Worm (Caenorhabditis elegans) whole organism, L2 larva: ENCODE data around the gene Y67D8C.9.

Experiments
- C34F6.9 ChIP-seq: fragments of 150-350 bp; optimal IDR thresholded peaks from 2 replicates; lab custom pipeline; 2014; ENCODE audit warnings: missing biosample characterization, missing genetic modification characterization
- F13H6.1 ChIP-seq: sonication (generic microtip); optimal IDR thresholded peaks from 2 replicates; lab custom pipeline; 2016; ENCODE audit warnings: missing genetic modification characterization, missing compliant biosample characterization
- R02D3.7 ChIP-seq: fragments of 150-350 bp; optimal IDR thresholded peaks from 2 replicates; lab custom pipeline; 2014; ENCODE audit warnings: missing biosample characterization, missing genetic modification characterization
- Y55F3AM.14 ChIP-seq: fragments of 200-800 bp; sonication (Bioruptor generic); optimal IDR thresholded peaks from 2 replicates; lab custom pipeline; 2018; ENCODE audit warnings: mild to moderate bottlenecking, missing genetic modification characterization, missing compliant biosample characterization
- ZK546.5 ChIP-seq: sonication (generic microtip); optimal IDR thresholded peaks from 2 replicates; lab custom pipeline; 2017; ENCODE audit warnings: missing biosample characterization, missing genetic modification characterization
- alr-1 ChIP-seq: fragments of 150-350 bp; optimal IDR thresholded peaks from 2 replicates; lab custom pipeline; 2014; ENCODE audit warnings: missing biosample characterization, missing genetic modification characterization
- aly-2 ChIP-seq: fragments of 150-350 bp; optimal IDR thresholded peaks from 2 replicates; lab custom pipeline; 2014; ENCODE audit warnings: missing biosample characterization, missing genetic modification characterization
- ama-1 ChIP-seq: fragments of 150-350 bp; optimal IDR thresholded peaks from 2 replicates; lab custom pipeline; 2018; ENCODE audit warnings: inconsistent platforms
- ceh-16 ChIP-seq: fragments of 150-350 bp; optimal IDR thresholded peaks from 2 replicates; lab custom pipeline; 2014; ENCODE audit warnings: missing biosample characterization, missing genetic modification characterization
- ceh-82 ChIP-seq: fragments of 150-350 bp; optimal IDR thresholded peaks from 2 replicates; lab custom pipeline; 2014; ENCODE audit warnings: missing biosample characterization, missing genetic modification characterization
- crh-2 ChIP-seq: sonication (generic microtip); optimal IDR thresholded peaks from 2 replicates; lab custom pipeline; 2017; ENCODE audit warnings: missing biosample characterization, missing genetic modification characterization
- dmd-4 ChIP-seq: sonication (generic microtip); optimal IDR thresholded peaks from 2 replicates; lab custom pipeline; 2017; ENCODE audit warnings: missing biosample characterization, missing genetic modification characterization
- egl-27 ChIP-seq: sonication (generic microtip); optimal IDR thresholded peaks from 3 replicates; lab custom pipeline; 2017; ENCODE audit warnings: missing biosample characterization, missing genetic modification reagents, missing genetic modification characterization
- elt-3 ChIP-seq: sonication (generic microtip); optimal IDR thresholded peaks from 2 replicates; lab custom pipeline; 2017; ENCODE audit warnings: missing biosample characterization, missing genetic modification characterization
- fos-1 ChIP-seq: fragments of 150-350 bp; optimal IDR thresholded peaks from 2 replicates; lab custom pipeline; 2014; ENCODE audit warnings: missing biosample characterization, missing genetic modification characterization
- gmeb-1 ChIP-seq: fragments of 150-350 bp; optimal IDR thresholded peaks from 2 replicates; lab custom pipeline; 2014; ENCODE audit warnings: missing biosample characterization, missing genetic modification characterization
- lsy-2 ChIP-seq, 2 experiments: fragments of 150-350 bp in 1 of 2; sonication (generic microtip) in 1 of 2; optimal IDR thresholded peaks; 2 replicates each; lab custom pipeline; 2014 to 2017; ENCODE audit warnings: missing biosample characterization in 2 of 2, missing genetic modification characterization in 2 of 2
- mab-5 ChIP-seq: fragments of 150-350 bp; optimal IDR thresholded peaks from 2 replicates; lab custom pipeline; 2014; ENCODE audit warnings: missing biosample characterization, missing genetic modification characterization
- mbf-1 ChIP-seq: sonication (generic microtip); optimal IDR thresholded peaks from 2 replicates; lab custom pipeline; 2017; ENCODE audit warnings: missing biosample characterization, missing genetic modification characterization
- mdl-1 ChIP-seq, 2 experiments: fragments of 150-350 bp in 1 of 2; sonication (generic microtip) in 1 of 2; optimal IDR thresholded peaks; 2 replicates each; lab custom pipeline; 2017; ENCODE audit warnings: missing biosample characterization in 2 of 2, missing genetic modification characterization in 2 of 2
- nhr-10 ChIP-seq: sonication (generic microtip); optimal IDR thresholded peaks from 2 replicates; lab custom pipeline; 2017; ENCODE audit warnings: missing biosample characterization, missing genetic modification characterization
- nhr-11 ChIP-seq: fragments of 150-350 bp; optimal IDR thresholded peaks from 2 replicates; lab custom pipeline; 2014; ENCODE audit warnings: missing biosample characterization, missing genetic modification characterization
- nhr-12 ChIP-seq: fragments of 150-350 bp; optimal IDR thresholded peaks from 2 replicates; lab custom pipeline; 2014; ENCODE audit warnings: missing biosample characterization, missing genetic modification characterization
- nhr-129 ChIP-seq: fragments of 150-350 bp; optimal IDR thresholded peaks from 2 replicates; lab custom pipeline; 2014; ENCODE audit warnings: missing biosample characterization, missing genetic modification characterization
- nhr-21 ChIP-seq: fragments of 150-350 bp; optimal IDR thresholded peaks from 2 replicates; lab custom pipeline; 2014; ENCODE audit warnings: missing biosample characterization, missing genetic modification characterization
- nhr-23 ChIP-seq: fragments of 150-350 bp; optimal IDR thresholded peaks from 2 replicates; lab custom pipeline; 2014; ENCODE audit warnings: missing biosample characterization, missing genetic modification reagents, missing genetic modification characterization
- nhr-237 ChIP-seq: fragments of 150-350 bp; optimal IDR thresholded peaks from 2 replicates; lab custom pipeline; 2014; ENCODE audit warnings: missing biosample characterization, missing genetic modification characterization
- nhr-25 ChIP-seq: fragments of 150-350 bp; sonication (generic microtip); optimal IDR thresholded peaks from 3 replicates; lab custom pipeline; 2014; ENCODE audit warnings: missing biosample characterization, missing genetic modification characterization
- nhr-77 ChIP-seq: fragments of 150-350 bp; optimal IDR thresholded peaks from 2 replicates; lab custom pipeline; 2014; ENCODE audit warnings: missing biosample characterization, missing genetic modification characterization
- sem-4 ChIP-seq: fragments of 150-350 bp; optimal IDR thresholded peaks from 2 replicates; lab custom pipeline; 2014; ENCODE audit warnings: missing biosample characterization, missing genetic modification reagents, missing genetic modification characterization
- sma-3 ChIP-seq: sonication (generic microtip); optimal IDR thresholded peaks from 2 replicates; lab custom pipeline; 2016; ENCODE audit warnings: missing genetic modification reagents, missing genetic modification characterization, missing compliant biosample characterization
- snpc-4 ChIP-seq: fragments of 150-350 bp; optimal IDR thresholded peaks from 2 replicates; lab custom pipeline; 2014; ENCODE audit warnings: missing biosample characterization, missing genetic modification characterization
- unc-39 ChIP-seq: fragments of 150-350 bp; optimal IDR thresholded peaks from 2 replicates; lab custom pipeline; 2014; ENCODE audit warnings: missing biosample characterization, missing genetic modification characterization
- unc-55 ChIP-seq: fragments of 150-350 bp; sonication (generic microtip); optimal IDR thresholded peaks from 3 replicates; lab custom pipeline; 2014; ENCODE audit warnings: missing biosample characterization, missing genetic modification reagents, missing genetic modification characterization
- unc-62 ChIP-seq: fragments of 150-350 bp; optimal IDR thresholded peaks from 2 replicates; lab custom pipeline; 2014; ENCODE audit warnings: missing biosample characterization, missing genetic modification reagents, missing genetic modification characterization
- zag-1 ChIP-seq: fragments of 150-350 bp; optimal IDR thresholded peaks from 2 replicates; lab custom pipeline; 2014; ENCODE audit warnings: missing biosample characterization, missing genetic modification characterization
- ztf-1 ChIP-seq: fragments of 200-800 bp; sonication (Bioruptor generic); conservative IDR thresholded peaks from 2 replicates; pipeline ENCODE4 v1.3.6; 2022; ENCODE audit warnings: missing genetic modification characterization, missing compliant biosample characterization
- ztf-4 ChIP-seq: fragments of 150-350 bp; optimal IDR thresholded peaks from 2 replicates; lab custom pipeline; 2014; ENCODE audit warnings: missing biosample characterization, missing genetic modification characterization

Y67D8C.9 gene

DNA sequence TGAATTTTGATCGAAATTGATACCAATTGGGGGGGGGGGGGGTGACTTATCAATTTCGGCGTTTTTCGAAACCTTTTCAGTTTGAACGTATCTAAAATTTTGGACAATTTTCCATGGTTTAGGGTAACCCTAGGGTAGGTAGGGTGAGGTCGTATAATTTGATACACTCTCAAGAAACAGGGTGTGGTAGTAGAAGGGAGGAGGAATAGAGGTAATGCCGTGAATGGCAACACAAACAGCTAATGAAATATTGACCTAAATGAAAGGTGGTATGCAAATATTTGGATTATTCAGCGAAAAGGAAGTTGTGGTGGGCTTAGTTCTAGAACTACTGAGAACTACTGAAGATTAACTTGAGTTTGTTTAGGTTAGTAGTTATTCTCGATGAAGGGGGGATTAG lies 6.3 kb upstream of the Y67D8C.9 start:
- TF ChIP-seq egl-27 (tag; lab: Kevin White, UChicago) = no peak
- no peak for TF ChIP-seq zag-1
- TF ChIP-seq ceh-16 (tag; lab: Kevin White, UChicago) = no peak
- no peak for TF ChIP-seq F13H6.1 (tag; lab: Kevin White, UChicago)
- no peak for TF ChIP-seq Y55F3AM.14 (GFP tag; lab: Kevin White, UChicago)
- no peak for TF ChIP-seq mbf-1 (tag; lab: Kevin White, UChicago)
- no peak for TF ChIP-seq nhr-77
- TF ChIP-seq ztf-4 (tag; lab: Kevin White, UChicago) = no peak
- TF ChIP-seq R02D3.7 (tag; lab: Kevin White, UChicago) = no peak
- no peak for TF ChIP-seq fos-1 (tag; lab: Kevin White, UChicago)
- no peak for TF ChIP-seq nhr-12 (tag; lab: Kevin White, UChicago)
- no peak for TF ChIP-seq nhr-129 (tag; lab: Kevin White, UChicago)
- no peak for TF ChIP-seq nhr-237
- TF ChIP-seq ama-1 = no peak
- TF ChIP-seq aly-2 (tag; lab: Kevin White, UChicago) = no peak
- TF ChIP-seq unc-62 = no peak

- TF ChIP-seq nhr-10 (tag; lab: Kevin White, UChicago) (no peak), dmd-4 (tag; lab: Kevin White, UChicago) (no peak), nhr-12 (tag; lab: Kevin White, UChicago) (no peak), Y55F3AM.14 (GFP tag; lab: Kevin White, UChicago) (peak; percentile 1), zag-1 (peak; percentile 39), unc-55 (peak; percentile 53), F13H6.1 (tag; lab: Kevin White, UChicago) (no peak), mab-5 (tag; lab: Kevin White, UChicago) (peak; percentile 57), mdl-1 (tag; optimal IDR thresholded peaks at IDR 0.05; lab: Kevin White, UChicago) (no peak), R02D3.7 (tag; lab: Kevin White, UChicago) (no peak), ztf-1 (no peak), lsy-2 (tag; optimal IDR thresholded peaks at IDR 0.05; lab: Kevin White, UChicago) (peak in 1 of 2 experiments; percentile 3)
Measured at ce11 chrIV:3091112-3091511, 4.4 kb upstream of the Y67D8C.9 start.

DNA sequence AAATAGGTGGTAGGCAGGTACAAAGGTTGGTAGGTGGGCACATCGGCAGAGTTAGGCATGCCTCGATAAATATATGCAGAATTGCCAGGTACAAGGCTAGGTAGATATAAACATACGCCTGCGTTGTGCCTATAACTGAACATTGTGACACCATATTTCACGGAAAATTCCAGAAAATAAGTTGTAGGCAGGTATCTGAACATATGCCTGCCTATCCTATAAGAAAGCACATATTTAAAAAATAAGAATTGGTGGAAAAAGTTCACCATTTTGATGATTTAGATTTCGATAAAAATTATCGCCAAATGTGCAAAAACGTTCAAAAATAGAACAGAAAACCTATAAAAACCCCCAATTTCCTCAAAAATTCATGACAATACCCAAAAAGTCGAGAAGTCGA lies 2.9 kb upstream of the Y67D8C.9 start:
- no peak for TF ChIP-seq nhr-11
- no peak for TF ChIP-seq sem-4 (tag; lab: Kevin White, UChicago)
- no peak for TF ChIP-seq ztf-1
- no peak for TF ChIP-seq F13H6.1 (tag; lab: Kevin White, UChicago)
- TF ChIP-seq ZK546.5 (tag; lab: Kevin White, UChicago) = no peak
- TF ChIP-seq dmd-4 (tag; lab: Kevin White, UChicago) = no peak
- TF ChIP-seq mdl-1 (tag; optimal IDR thresholded peaks at IDR 0.05; lab: Kevin White, UChicago) = no peak
- TF ChIP-seq ama-1 = no peak
- no peak for TF ChIP-seq ztf-4 (tag; lab: Kevin White, UChicago)
- TF ChIP-seq C34F6.9 (tag; lab: Kevin White, UChicago) = no peak
- TF ChIP-seq mab-5 (tag; lab: Kevin White, UChicago) = no peak

ce11 chrIV:3076802-3077201 lies 9.9 kb downstream of the Y67D8C.9 start:
- TF ChIP-seq gmeb-1 (tag; lab: Kevin White, UChicago) (no peak), C34F6.9 (tag; lab: Kevin White, UChicago) (no peak), F13H6.1 (tag; lab: Kevin White, UChicago) (no peak), dmd-4 (tag; lab: Kevin White, UChicago) (no peak), nhr-21 (tag; lab: Kevin White, UChicago) (no peak), unc-39 (tag; lab: Kevin White, UChicago) (no peak), mdl-1 (tag; optimal IDR thresholded peaks at IDR 0.05; lab: Kevin White, UChicago) (no peak), lsy-2 (tag; optimal IDR thresholded peaks at IDR 0.05; lab: Kevin White, UChicago) (no peak), ztf-1 (no peak), nhr-25 (no peak), ztf-4 (tag; lab: Kevin White, UChicago) (no peak), nhr-129 (tag; lab: Kevin White, UChicago) (no peak), nhr-23 (tag; lab: Kevin White, UChicago) (no peak), sem-4 (tag; lab: Kevin White, UChicago) (no peak), nhr-11 (no peak), ceh-82 (tag; lab: Kevin White, UChicago) (no peak), alr-1 (tag; lab: Kevin White, UChicago) (no peak), aly-2 (tag; lab: Kevin White, UChicago) (no peak), elt-3 (tag; lab: Kevin White, UChicago) (no peak)

DNA sequence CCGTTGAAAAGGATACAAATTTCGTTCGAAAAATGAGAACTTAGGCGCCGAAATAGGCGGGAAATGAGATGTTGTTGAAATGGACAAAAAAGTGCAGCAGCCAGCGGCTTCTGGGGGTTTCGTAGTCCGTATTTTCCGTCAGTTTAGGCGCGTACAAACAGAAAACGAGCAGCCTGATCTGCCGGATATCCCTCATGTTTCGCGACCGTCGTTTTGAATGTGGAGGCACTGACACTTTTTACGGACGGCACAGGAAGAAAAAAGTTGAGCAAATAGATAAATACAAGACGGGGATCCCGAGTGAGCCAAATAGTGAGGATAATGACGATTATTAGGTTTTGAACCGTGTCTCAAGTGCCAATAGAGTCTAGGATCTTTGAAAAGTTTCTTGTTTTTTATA lies 10.5 kb downstream of the Y67D8C.9 start, which contains the start of gene Y67D8C.22:
Gene Y67D8C.22 (minus strand): TSS at position 101 of the 400 bp plus-strand sequence.
- TF ChIP-seq R02D3.7 (tag; lab: Kevin White, UChicago) (no peak), nhr-129 (tag; lab: Kevin White, UChicago) (no peak), zag-1 (no peak), ceh-82 (tag; lab: Kevin White, UChicago) (no peak), elt-3 (tag; lab: Kevin White, UChicago) (no peak), crh-2 (tag; lab: Kevin White, UChicago) (no peak), snpc-4 (tag; lab: Kevin White, UChicago) (no peak), sma-3 (GFP tag; lab: Kevin White, UChicago) (no peak), alr-1 (tag; lab: Kevin White, UChicago) (no peak)
- TF ChIP-seq, all 48 proteins: peak for 0
